Worm (Caenorhabditis elegans) whole organism, L4 larva: ENCODE data around the gene Y51A2A.6.
A peak's percentile ranks its signal among the peaks of the same experiment; 100 is the strongest.
"Not testable (repeated sequence)": the region's sequence is repeated elsewhere in the genome, so short reads cannot be mapped to it uniquely, and the experiment has no call there.

Experiments used
- F26F4.8 ChIP-seq: fragments of 200-800 bp; sonication (Bioruptor generic); conservative IDR thresholded peaks from 2 replicates; pipeline ENCODE4 v1.3.6; 2022; ENCODE audit warnings: missing genetic modification characterization, missing compliant biosample characterization
- F44E2.7 ChIP-seq: fragments of 200-800 bp; sonication (Bioruptor generic); IDR thresholded peaks from 2 replicates; pipeline ENCODE4 v2.1.2; 2022; ENCODE audit warnings: missing genetic modification characterization, missing compliant biosample characterization
- F49E8.2 ChIP-seq: sonication (generic microtip); optimal IDR thresholded peaks from 2 replicates; lab custom pipeline; 2016; ENCODE audit warnings: missing compliant biosample characterization, mild to moderate bottlenecking, missing genetic modification characterization, borderline replicate concordance
- T26A8.4 ChIP-seq: fragments of 200-800 bp; sonication (Bioruptor generic); IDR thresholded peaks from 2 replicates; pipeline ENCODE4 v1.3.6; 2022; ENCODE audit warnings: missing genetic modification characterization, missing compliant biosample characterization
- Y48G9A.11 ChIP-seq: fragments of 200-800 bp; sonication (Bioruptor generic); IDR thresholded peaks from 2 replicates; pipeline ENCODE4 v1.3.6; 2022; ENCODE audit warnings: missing genetic modification reagents, missing genetic modification characterization, missing compliant biosample characterization
- ZK337.2 ChIP-seq: fragments of 200-800 bp; sonication (Bioruptor generic); IDR thresholded peaks from 2 replicates; pipeline ENCODE4 v1.3.6; 2022; ENCODE audit warnings: missing genetic modification reagents, missing genetic modification characterization, missing compliant biosample characterization
- ZK546.5 ChIP-seq, 2 experiments: sonication (generic microtip); optimal IDR thresholded peaks; 2 replicates each; lab custom pipeline; 2017; ENCODE audit warnings: missing biosample characterization in 2 of 2, missing genetic modification characterization in 2 of 2
- aha-1 ChIP-seq: fragments of 150-350 bp; peaks from one replicate; lab custom pipeline; 2014; ENCODE audit warnings: missing biosample characterization, missing genetic modification characterization
- arid-1 ChIP-seq: fragments of 200-800 bp; sonication (Bioruptor generic); conservative IDR thresholded peaks from 2 replicates; pipeline ENCODE4 v1.3.6; 2022; ENCODE audit warnings: missing genetic modification reagents, missing genetic modification characterization, missing compliant biosample characterization
- attf-4 ChIP-seq: sonication (generic microtip); optimal IDR thresholded peaks from 3 replicates; lab custom pipeline; 2017; ENCODE audit warnings: missing biosample characterization, missing genetic modification characterization
- ceh-20 ChIP-seq: fragments of 200-800 bp; sonication (Bioruptor generic); IDR thresholded peaks from 2 replicates; pipeline ENCODE4 v1.3.6; 2022; ENCODE audit warnings: missing genetic modification reagents, missing genetic modification characterization, missing compliant biosample characterization
- ceh-32 ChIP-seq: sonication (generic microtip); optimal IDR thresholded peaks from 2 replicates; lab custom pipeline; 2016; ENCODE audit warnings: mild to moderate bottlenecking, missing genetic modification characterization, missing compliant biosample characterization; ENCODE audit not compliant: poor library complexity
- ceh-44 ChIP-seq: fragments of 200-800 bp; sonication (Bioruptor generic); IDR thresholded peaks from 2 replicates; pipeline ENCODE4 v1.3.6; 2022; ENCODE audit warnings: missing genetic modification reagents, missing genetic modification characterization, missing compliant biosample characterization
- ceh-62 ChIP-seq: sonication (generic microtip); optimal IDR thresholded peaks from 2 replicates; lab custom pipeline; 2017; ENCODE audit warnings: missing biosample characterization, missing genetic modification characterization
- daf-16 ChIP-seq, 3 experiments: sonication (generic microtip); optimal IDR thresholded peaks; 2 replicates each; lab custom pipeline; 2016 to 2017; ENCODE audit warnings: missing genetic modification characterization in 3 of 3, missing genetic modification reagents in 3 of 3, mild to moderate bottlenecking in 2 of 3, missing compliant biosample characterization in 2 of 3, missing biosample characterization in 1 of 3, moderate library complexity in 1 of 3
- daf-19 ChIP-seq: fragments of 200-800 bp; sonication (Bioruptor generic); conservative IDR thresholded peaks from 2 replicates; pipeline ENCODE4 v1.3.6; 2022; ENCODE audit warnings: missing genetic modification characterization, missing compliant biosample characterization
- dmd-6 ChIP-seq: fragments of 200-800 bp; sonication (Bioruptor generic); IDR thresholded peaks from 2 replicates; pipeline ENCODE4 v1.3.6; 2022; ENCODE audit warnings: missing genetic modification reagents, missing genetic modification characterization, missing compliant biosample characterization
- egl-43 ChIP-seq: fragments of 200-800 bp; sonication (Bioruptor generic); IDR thresholded peaks from 2 replicates; pipeline ENCODE4 v1.3.6; 2022; ENCODE audit warnings: missing genetic modification reagents, missing genetic modification characterization, missing compliant biosample characterization
- fkh-10 ChIP-seq: fragments of 150-350 bp; optimal IDR thresholded peaks from 2 replicates; lab custom pipeline; 2014; ENCODE audit warnings: missing biosample characterization, missing genetic modification reagents, missing genetic modification characterization
- gei-8 ChIP-seq: fragments of 200-800 bp; sonication (Bioruptor generic); optimal IDR thresholded peaks from 2 replicates; lab custom pipeline; 2018; ENCODE audit warnings: mild to moderate bottlenecking, missing genetic modification characterization, missing compliant biosample characterization
- hif-1 ChIP-seq, 2 experiments: sonication (generic microtip); optimal IDR thresholded peaks; 2 replicates each; lab custom pipeline; 2016 to 2017; ENCODE audit warnings: missing compliant biosample characterization in 2 of 2, missing genetic modification characterization in 2 of 2, missing genetic modification reagents in 2 of 2, missing genotype in 2 of 2, mild to moderate bottlenecking in 1 of 2
- jun-1 ChIP-seq: fragments of 150-350 bp; optimal IDR thresholded peaks from 2 replicates; lab custom pipeline; 2014; ENCODE audit warnings: missing biosample characterization, missing genetic modification reagents, missing genetic modification characterization
- lin-13 ChIP-seq: fragments of 150-350 bp; optimal IDR thresholded peaks from 2 replicates; lab custom pipeline; 2014; ENCODE audit warnings: missing biosample characterization, missing genetic modification reagents, missing genetic modification characterization
- lin-15B ChIP-seq: fragments of 150-350 bp; sonication (generic microtip); optimal IDR thresholded peaks from 3 replicates; lab custom pipeline; 2014; ENCODE audit warnings: missing biosample characterization, missing genetic modification characterization
- lir-3 ChIP-seq: sonication (generic microtip); optimal IDR thresholded peaks from 2 replicates; lab custom pipeline; 2016; ENCODE audit warnings: mild to moderate bottlenecking, missing genetic modification characterization, missing compliant biosample characterization
- lsy-2 ChIP-seq, 2 experiments: fragments of 150-350 bp in 1 of 2; sonication (generic microtip) in 1 of 2; optimal IDR thresholded peaks; 2 replicates each; lab custom pipeline; 2014 to 2017; ENCODE audit warnings: missing biosample characterization in 2 of 2, missing genetic modification characterization in 2 of 2
- mdl-1 ChIP-seq, 2 experiments: fragments of 150-350 bp in 1 of 2; sonication (generic microtip) in 1 of 2; optimal IDR thresholded peaks; 2 replicates each; lab custom pipeline; 2014 to 2017; ENCODE audit warnings: missing biosample characterization in 2 of 2, missing genetic modification characterization in 2 of 2
- mdt-29 ChIP-seq: fragments of 200-800 bp; sonication (Bioruptor generic); IDR thresholded peaks from 2 replicates; pipeline ENCODE4 v1.3.6; 2022; ENCODE audit warnings: missing genetic modification reagents, missing genetic modification characterization, missing compliant biosample characterization
- mep-1 ChIP-seq: fragments of 150-350 bp; sonication (generic microtip); optimal IDR thresholded peaks from 3 replicates; lab custom pipeline; 2014; ENCODE audit warnings: missing biosample characterization, missing genetic modification characterization
- nhr-10 ChIP-seq: fragments of 150-350 bp; optimal IDR thresholded peaks from 2 replicates; lab custom pipeline; 2014; ENCODE audit warnings: missing biosample characterization, missing genetic modification characterization
- nhr-11 ChIP-seq: fragments of 150-350 bp; optimal IDR thresholded peaks from 2 replicates; lab custom pipeline; 2014; ENCODE audit warnings: missing biosample characterization, missing genetic modification characterization
- nhr-111 ChIP-seq: fragments of 200-800 bp; sonication (Bioruptor generic); optimal IDR thresholded peaks from 2 replicates; lab custom pipeline; 2018; ENCODE audit warnings: mild to moderate bottlenecking, missing genetic modification characterization, missing compliant biosample characterization
- nhr-42 ChIP-seq: fragments of 200-800 bp; sonication (Bioruptor generic); IDR thresholded peaks from 2 replicates; pipeline ENCODE4 v1.3.6; 2022; ENCODE audit warnings: missing genetic modification characterization, missing compliant biosample characterization
- pha-4 ChIP-seq, 2 experiments: fragments of 150-350 bp in 1 of 2; fragments of 200-800 bp in 1 of 2; sonication (Bioruptor generic) in 1 of 2; IDR thresholded peaks in 1 of 2; optimal IDR thresholded peaks in 1 of 2; 2 replicates each; pipeline versions ENCODE4 v1.3.6 to Lab custom; 2014 to 2022; ENCODE audit warnings: missing genetic modification characterization in 2 of 2, missing genetic modification reagents in 2 of 2, missing biosample characterization in 1 of 2, missing compliant biosample characterization in 1 of 2
- php-3 ChIP-seq: fragments of 200-800 bp; sonication (Bioruptor generic); IDR thresholded peaks from 2 replicates; pipeline ENCODE4 v1.3.6; 2022; ENCODE audit warnings: missing genetic modification reagents, missing genetic modification characterization, missing compliant biosample characterization
- rbr-2 ChIP-seq: sonication (generic microtip); optimal IDR thresholded peaks from 2 replicates; lab custom pipeline; 2016; ENCODE audit warnings: missing genotype, missing genetic modification characterization, missing compliant biosample characterization
- set-16 ChIP-seq: fragments of 200-800 bp; sonication (Bioruptor generic); IDR thresholded peaks from 2 replicates; pipeline ENCODE4 v1.3.6; 2022; ENCODE audit warnings: missing genetic modification reagents, missing genetic modification characterization, missing compliant biosample characterization
- skn-1 ChIP-seq: fragments of 150-350 bp; optimal IDR thresholded peaks from 2 replicates; lab custom pipeline; 2014; ENCODE audit warnings: missing biosample characterization, missing genetic modification characterization
- snpc-4 ChIP-seq: fragments of 150-350 bp; optimal IDR thresholded peaks from 2 replicates; lab custom pipeline; 2014; ENCODE audit warnings: missing biosample characterization, missing genetic modification characterization
- spr-1 ChIP-seq: sonication (generic microtip); optimal IDR thresholded peaks from 2 replicates; lab custom pipeline; 2016; ENCODE audit warnings: mild to moderate bottlenecking, missing genetic modification characterization, missing compliant biosample characterization
- tag-97 ChIP-seq: fragments of 200-800 bp; sonication (Bioruptor generic); IDR thresholded peaks from 2 replicates; pipeline ENCODE4 v1.3.6; 2022; ENCODE audit warnings: missing genetic modification characterization, missing compliant biosample characterization
- zfp-2 ChIP-seq: sonication (generic microtip); optimal IDR thresholded peaks from 2 replicates; lab custom pipeline; 2016; ENCODE audit warnings: mild to moderate bottlenecking, missing genetic modification characterization, missing compliant biosample characterization
- zip-2 ChIP-seq: fragments of 150-350 bp; optimal IDR thresholded peaks from 2 replicates; lab custom pipeline; 2014; ENCODE audit warnings: missing biosample characterization, missing genetic modification characterization
- ztf-7 ChIP-seq: fragments of 150-350 bp; optimal IDR thresholded peaks from 2 replicates; lab custom pipeline; 2014; ENCODE audit warnings: missing biosample characterization, missing genetic modification characterization

The Y51A2A.6 gene

DNA sequence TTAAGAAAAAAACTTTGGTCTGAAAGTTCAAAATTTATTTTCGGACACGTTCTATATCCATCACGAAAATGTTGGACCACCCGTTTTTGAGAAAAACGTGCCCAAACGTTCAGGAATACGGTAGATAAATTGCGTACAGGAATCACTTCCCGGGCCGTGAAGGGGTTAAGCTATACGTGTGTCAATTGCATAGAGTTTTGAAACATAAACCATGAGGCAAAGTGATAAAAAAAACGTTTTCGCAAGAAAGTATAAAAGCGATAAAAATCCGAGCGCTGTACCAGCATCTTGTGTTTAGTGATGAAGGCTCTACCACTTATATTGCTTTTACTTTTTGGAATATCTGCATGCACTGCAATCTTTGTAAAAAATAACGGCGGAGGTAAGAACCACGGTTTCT lies at the start of gene Y51A2A.6:
Gene Y51A2A.6 (plus strand): TSS at position 301 of the 400 bp plus-strand sequence.
- TF ChIP-seq ceh-32 (tag; lab: Kevin White, UChicago); lsy-2 (tag; optimal IDR thresholded peaks at IDR 0.05; lab: Kevin White, UChicago); ceh-62 (tag; lab: Kevin White, UChicago): not testable (repeated sequence)

DNA sequence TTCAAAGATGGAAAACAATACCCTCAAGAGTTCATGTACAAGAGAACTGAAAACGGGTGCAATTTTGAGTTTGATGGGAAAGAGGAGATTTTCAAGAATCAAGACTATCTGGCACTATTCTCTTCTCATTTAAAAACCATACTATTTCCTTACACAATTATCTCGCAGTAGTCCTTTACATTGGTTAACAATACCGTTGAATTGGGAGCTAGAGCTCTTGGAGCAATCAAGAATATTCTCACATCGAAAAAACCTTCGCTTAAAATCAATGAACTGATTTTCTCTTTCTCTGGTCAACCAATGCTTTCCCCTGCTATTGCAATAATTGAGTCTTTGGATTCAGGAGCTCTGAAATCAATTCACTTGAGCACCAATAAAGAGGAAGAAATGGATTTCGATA lies 49.0 kb upstream of the Y51A2A.6 start, which contains the start of gene R10E8.2:
Gene R10E8.2 (plus strand): TSS at position 301 of the 400 bp plus-strand sequence.
- TF ChIP-seq daf-16 (GFP tag; optimal IDR thresholded peaks at IDR 0.05; lab: Kevin White, UChicago) (no peak), daf-16 (tag; optimal IDR thresholded peaks at IDR 0.05; lab: Kevin White, UChicago) (no peak), set-16 (no peak), nhr-10 (tag; lab: Kevin White, UChicago) (no peak), ztf-7 (no peak), nhr-111 (no peak), Y48G9A.11 (GFP tag; lab: Robert Waterston, UW) (no peak), egl-43 (GFP tag; lab: Robert Waterston, UW) (no peak), zip-2 (tag; lab: Kevin White, UChicago) (no peak), pha-4 (GFP tag; IDR thresholded peaks at IDR 0.05; lab: Robert Waterston, UW) (no peak), pha-4 (tag; optimal IDR thresholded peaks at IDR 0.05; lab: Kevin White, UChicago) (no peak), mep-1 (tag; lab: Kevin White, UChicago) (no peak), nhr-42 (GFP tag; lab: Robert Waterston, UW) (no peak)

ce11 chrV:18254483-18254882 lies 48.0 kb upstream of the Y51A2A.6 start, which contains the start of gene R10E8.5:
TSS of gene R10E8.5 (plus strand) at chrV:18254783.
- TF ChIP-seq F44E2.7 (GFP tag; lab: Robert Waterston, UW) (no peak), nhr-42 (GFP tag; lab: Robert Waterston, UW) (no peak), arid-1 (no peak), F49E8.2 (tag; lab: Kevin White, UChicago) (no peak), snpc-4 (tag; lab: Kevin White, UChicago) (no peak), lsy-2 (tag; optimal IDR thresholded peaks at IDR 0.05; lab: Kevin White, UChicago) (no peak), lir-3 (tag; lab: Kevin White, UChicago) (no peak), lin-13 (no peak), fkh-10 (GFP tag; lab: Kevin White, UChicago) (no peak), F26F4.8 (GFP tag; lab: Robert Waterston, UW) (no peak), dmd-6 (GFP tag; lab: Robert Waterston, UW) (no peak), ZK546.5 (tag; optimal IDR thresholded peaks at IDR 0.05; lab: Kevin White, UChicago) (no peak), nhr-11 (no peak), spr-1 (no peak), hif-1 (tag; optimal IDR thresholded peaks at IDR 0.05; lab: Kevin White, UChicago) (no peak), ceh-20 (GFP tag; lab: Robert Waterston, UW) (no peak)

- TF ChIP-seq aha-1 (tag; lab: Kevin White, UChicago) = peak; percentile 91
- no peak for TF ChIP-seq rbr-2 (tag; lab: Kevin White, UChicago)
Measured at ce11 chrV:18265514-18265913, 37.0 kb upstream of the Y51A2A.6 start.

DNA sequence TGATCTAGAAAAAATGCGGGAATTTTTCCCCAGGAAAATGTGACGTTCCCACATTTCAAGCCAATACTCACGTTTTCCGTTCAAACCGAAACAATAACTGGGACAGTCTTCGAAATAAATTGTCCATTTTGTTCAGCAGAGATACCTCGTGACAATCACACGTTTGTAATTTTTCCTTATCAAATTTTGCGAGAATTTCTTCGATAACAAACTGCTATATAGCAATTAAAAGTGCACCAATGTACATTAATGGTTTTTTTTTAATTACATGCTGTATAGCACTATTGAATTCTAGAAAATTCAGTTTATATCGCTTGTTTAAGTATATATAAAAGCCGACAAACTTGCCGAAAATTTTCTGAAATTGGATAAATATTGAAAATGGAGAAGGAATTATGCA lies 36.3 kb upstream of the Y51A2A.6 start, which contains the start of gene R10E8.6:
Gene R10E8.6 (minus strand): TSS at position 154 of the 400 bp plus-strand sequence.
- TF ChIP-seq mdt-29 (GFP tag; lab: Robert Waterston, UW) = no peak
- TF ChIP-seq attf-4 (tag; lab: Kevin White, UChicago) = no peak
- TF ChIP-seq T26A8.4 (GFP tag; lab: Robert Waterston, UW) = no peak
- no peak for TF ChIP-seq tag-97 (GFP tag; lab: Robert Waterston, UW)
- no peak for TF ChIP-seq jun-1 (tag; lab: Kevin White, UChicago)
- no peak for TF ChIP-seq nhr-111
- no peak for TF ChIP-seq skn-1 (tag; lab: Kevin White, UChicago)
- TF ChIP-seq gei-8 = no peak
- peak; percentile 79 for TF ChIP-seq aha-1 (tag; lab: Kevin White, UChicago)
- TF ChIP-seq ZK337.2 = no peak
- TF ChIP-seq arid-1 = no peak
- TF ChIP-seq lin-15B (tag; lab: Kevin White, UChicago) = no peak
- TF ChIP-seq mdl-1 (tag; optimal IDR thresholded peaks at IDR 0.05; lab: Kevin White, UChicago) = no peak
- peak; percentile 93 for TF ChIP-seq php-3 (GFP tag; lab: Robert Waterston, UW)
- no peak for TF ChIP-seq ceh-44 (GFP tag; lab: Robert Waterston, UW)
- no peak for TF ChIP-seq daf-16 (GFP tag; optimal IDR thresholded peaks at IDR 0.05; lab: Kevin White, UChicago)
- TF ChIP-seq daf-16 (tag; optimal IDR thresholded peaks at IDR 0.05; lab: Kevin White, UChicago) = peak; percentile 33
- no peak for TF ChIP-seq ceh-20 (GFP tag; lab: Robert Waterston, UW)
- no peak for TF ChIP-seq zfp-2
- no peak for TF ChIP-seq daf-19 (GFP tag; lab: Robert Waterston, UW)
